Worm (Caenorhabditis elegans) whole organism, early embryonic: ENCODE results near the gene W08E12.6.

Experiments
- B0310.2 ChIP-seq: sonication (generic microtip); optimal IDR thresholded peaks from 2 replicates; lab custom pipeline; 2016; ENCODE audit warnings: mild to moderate bottlenecking, missing genetic modification characterization, missing compliant biosample characterization
- aly-1 ChIP-seq: sonication (generic microtip); optimal IDR thresholded peaks from 2 replicates; lab custom pipeline; 2016; ENCODE audit warnings: missing genetic modification characterization, missing compliant biosample characterization
- ama-1 ChIP-seq: fragments of 150-350 bp; optimal IDR thresholded peaks from 2 replicates; lab custom pipeline; 2014
- ceh-13 ChIP-seq: fragments of 200-800 bp; sonication (Bioruptor generic); optimal IDR thresholded peaks from 2 replicates; lab custom pipeline; 2018; ENCODE audit warnings: mild to moderate bottlenecking, missing genetic modification characterization, missing compliant biosample characterization
- flt-1 ChIP-seq: fragments of 200-800 bp; sonication (Bioruptor generic); IDR thresholded peaks from 2 replicates; pipeline ENCODE4 v1.3.6; 2022; ENCODE audit warnings: missing genetic modification characterization, missing compliant biosample characterization
- hnd-1 ChIP-seq: sonication (generic microtip); optimal IDR thresholded peaks from 2 replicates; lab custom pipeline; 2016; ENCODE audit warnings: missing genetic modification characterization, missing compliant biosample characterization
- scrt-1 ChIP-seq: fragments of 200-800 bp; sonication (Bioruptor generic); IDR thresholded peaks from 2 replicates; pipeline ENCODE4 v1.3.6; 2022; ENCODE audit warnings: missing genetic modification characterization, missing compliant biosample characterization
- tbx-37 ChIP-seq: fragments of 200-800 bp; sonication (Bioruptor generic); conservative IDR thresholded peaks from 2 replicates; pipeline ENCODE4 v1.3.6; 2022; ENCODE audit warnings: missing genetic modification reagents, missing genetic modification characterization, missing compliant biosample characterization

ce11 chrIV:3271342-3271741, 27.1 kb upstream of the W08E12.6 start:
- TF ChIP-seq ama-1 (lab: Kevin White, UChicago) (no peak), scrt-1 (no peak), flt-1 (no peak), tbx-37 (no peak), ceh-13 (no peak), B0310.2 (no peak), aly-1 (tag; lab: Kevin White, UChicago) (no peak), hnd-1 (tag; lab: Kevin White, UChicago) (no peak)
